Fruit fly (Drosophila melanogaster): Measurements from ENCODE around the gene CG5885.

CG5885 gene

DNA sequence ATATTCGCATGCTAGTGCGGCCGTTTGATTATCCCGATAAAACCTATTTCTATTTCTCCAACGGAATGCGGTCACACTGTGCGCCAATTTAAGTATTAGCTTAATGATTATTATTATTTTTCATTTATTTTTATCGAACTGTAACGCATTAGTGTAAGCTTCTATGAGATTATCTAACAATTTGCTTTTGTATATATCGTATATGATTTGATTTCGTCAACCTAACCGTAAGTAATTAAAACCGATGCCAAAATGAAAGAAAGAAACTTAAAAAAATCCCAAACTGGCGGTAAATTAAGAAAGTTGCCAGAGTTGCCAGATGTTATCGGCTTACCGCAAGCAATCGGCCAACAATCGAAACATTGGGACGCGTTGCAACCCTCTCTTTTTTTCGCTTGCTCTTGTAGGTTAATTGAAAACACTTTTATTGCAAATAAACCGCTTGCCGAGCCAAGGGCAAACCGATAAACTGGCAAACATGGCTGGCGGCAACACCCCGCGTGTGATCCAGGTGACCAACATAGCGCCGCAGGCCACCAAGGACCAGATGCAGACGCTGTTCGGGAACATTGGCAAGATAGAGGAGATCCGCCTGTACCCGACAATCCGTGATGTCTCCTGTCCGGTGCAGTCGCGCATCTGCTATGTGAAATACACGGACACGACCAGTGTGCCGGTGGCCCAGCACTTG lies 5.4 kb downstream of the CG5885 start, which contains the start of the genes Etl1 and Srp54 (continued):
- TF ChIP-seq CG1603 (tag; optimal IDR thresholded peaks at IDR 0.05), result peak; percentile 0
- peak; percentile 68 for TF ChIP-seq CG17186 (GFP tag; optimal IDR thresholded peaks at IDR 0.05)
- TF ChIP-seq CG11093 (GFP tag; IDR thresholded peaks at IDR 0.05), result no peak
- peak; percentile 22 for TF ChIP-seq CG3995 (GFP tag; optimal IDR thresholded peaks at IDR 0.05)
- TF ChIP-seq hkb (optimal IDR thresholded peaks at IDR 0.05), result peak; percentile 84
- no peak for TF ChIP-seq hkb (GFP tag; IDR thresholded peaks at IDR 0.05)
- peak; percentile 54; the same call in 1 of the 3 replicates for TF ChIP-seq jigr1 (GFP tag; IDR thresholded peaks at IDR 0.05)
- TF ChIP-seq CG8924 (tag; optimal IDR thresholded peaks at IDR 0.05), result peak; percentile 10
- no peak for TF ChIP-seq peb (GFP tag; IDR thresholded peaks at IDR 0.05)
- peak; percentile 76 for TF ChIP-seq sens (GFP tag)
- TF ChIP-seq CG11085 (GFP tag; IDR thresholded peaks at IDR 0.05), result no peak

DNA sequence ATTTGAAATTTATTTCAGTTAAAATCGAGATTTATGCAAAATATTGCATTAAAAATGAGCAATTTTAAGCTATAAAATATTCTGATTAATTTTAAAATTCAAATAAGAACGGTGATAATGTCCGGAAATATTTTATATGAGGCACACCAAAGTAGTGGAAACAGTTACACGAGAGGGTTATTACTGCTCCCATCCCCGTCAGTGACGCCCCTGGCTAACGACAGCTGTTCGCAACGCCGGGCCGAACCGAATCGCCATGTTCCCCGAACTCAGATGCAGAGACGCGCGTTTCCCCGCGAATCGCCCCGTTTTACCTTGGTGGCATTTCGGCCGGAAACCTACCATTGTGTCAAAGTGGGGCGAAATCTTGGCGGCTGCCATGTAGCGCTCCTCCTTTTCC lies 6.3 kb downstream of the CG5885 start:
- no peak for TF ChIP-seq Ravus (GFP tag; IDR thresholded peaks at IDR 0.05)
- TF ChIP-seq CG8388 (GFP tag; optimal IDR thresholded peaks at IDR 0.05), result peak; percentile 41
- TF ChIP-seq ato (GFP tag; IDR thresholded peaks at IDR 0.05; ENCODE audit: partially characterized antibody), result no peak
- TF ChIP-seq phol (tag; optimal IDR thresholded peaks at IDR 0.05), result peak; percentile 49
- TF ChIP-seq Hmx (GFP tag; optimal IDR thresholded peaks at IDR 0.05), result no peak
- peak; percentile 66 for TF ChIP-seq CG5953 (GFP tag; IDR thresholded peaks at IDR 0.05)
- TF ChIP-seq CG6654 (GFP tag; optimal IDR thresholded peaks at IDR 0.05), result no peak
- TF ChIP-seq CG12769 (tag; optimal IDR thresholded peaks at IDR 0.05), result peak; percentile 32
- peak; percentile 57 for TF ChIP-seq lilli (GFP tag; optimal IDR thresholded peaks at IDR 0.05)
- TF ChIP-seq CG2202 (tag; optimal IDR thresholded peaks at IDR 0.05), result no peak
- peak; percentile 40; the same call in 1 of the 2 replicates for TF ChIP-seq danr (GFP tag; IDR thresholded peaks at IDR 0.05)
- no peak for TF ChIP-seq CG6272 (GFP tag; IDR thresholded peaks at IDR 0.05)
- no peak for TF ChIP-seq CG8944 (GFP tag; optimal IDR thresholded peaks at IDR 0.05)
- TF ChIP-seq stc (GFP tag; IDR thresholded peaks at IDR 0.05), result no peak
- TF ChIP-seq sc (optimal IDR thresholded peaks at IDR 0.05), result no peak
- no peak for TF ChIP-seq sc (GFP tag; optimal IDR thresholded peaks at IDR 0.05)
- TF ChIP-seq CG34376 (GFP tag; optimal IDR thresholded peaks at IDR 0.05), result no peak
- TF ChIP-seq crp (GFP tag; optimal IDR thresholded peaks at IDR 0.05), result peak; percentile 10 to 82
- peak; percentile 54 for TF ChIP-seq CG9932 (GFP tag; IDR thresholded peaks at IDR 0.05)
- peak; percentile 90 for TF ChIP-seq Med (GFP tag)
- no peak for TF ChIP-seq Stat92E (GFP tag; optimal IDR thresholded peaks at IDR 0.05)
- peak; percentile 37; the same call in 1 of the 3 replicates for TF ChIP-seq tgo (GFP tag; IDR thresholded peaks at IDR 0.05)
- TF ChIP-seq az2 (GFP tag; optimal IDR thresholded peaks at IDR 0.05), result no peak
- TF ChIP-seq hkb (optimal IDR thresholded peaks at IDR 0.05), result no peak
- TF ChIP-seq hkb (GFP tag; IDR thresholded peaks at IDR 0.05), result peak; percentile 69
- peak; percentile 38; the same call in 1 of the 2 replicates for TF ChIP-seq HLH3B (GFP tag; IDR thresholded peaks at IDR 0.05)
- TF ChIP-seq twi (tag; optimal IDR thresholded peaks at IDR 0.05), result no peak
- TF ChIP-seq usp (GFP tag; optimal IDR thresholded peaks at IDR 0.05), result no peak
- TF ChIP-seq sima (GFP tag; optimal IDR thresholded peaks at IDR 0.05), result no peak
- TF ChIP-seq fd64A (GFP tag; optimal IDR thresholded peaks at IDR 0.05), result no peak
- TF ChIP-seq luna (GFP tag; optimal IDR thresholded peaks at IDR 0.05), result no peak
- no peak for TF ChIP-seq Hey (tag; optimal IDR thresholded peaks at IDR 0.05)
- peak; percentile 19 for TF ChIP-seq jumu (GFP tag; optimal IDR thresholded peaks at IDR 0.05)
- TF ChIP-seq CG12236 (GFP tag; optimal IDR thresholded peaks at IDR 0.05), result no peak
- no peak for TF ChIP-seq CG7357 (GFP tag; IDR thresholded peaks at IDR 0.05)
- TF ChIP-seq CG11696 (GFP tag; IDR thresholded peaks at IDR 0.05), result no peak
- no peak for TF ChIP-seq pita (GFP tag; optimal IDR thresholded peaks at IDR 0.05)
- no peak for TF ChIP-seq en (GFP tag; optimal IDR thresholded peaks at IDR 0.05)
- TF ChIP-seq amos (GFP tag; IDR thresholded peaks at IDR 0.05; ENCODE audit: partially characterized antibody), result no peak
- no peak for TF ChIP-seq Hsf (GFP tag; optimal IDR thresholded peaks at IDR 0.05)
- TF ChIP-seq Bteb2 (GFP tag; optimal IDR thresholded peaks at IDR 0.05), result no peak
